Fruit fly (Drosophila melanogaster) whole organism, embryonic: ENCODE results near the gene CG15382.

Experiments
- CG10979 ChIP-seq: fragments of 200-800 bp; sonication (Bioruptor generic); optimal IDR thresholded peaks from 2 replicates; lab custom pipeline; 2018; ENCODE audit warnings: missing biosample characterization, mild to moderate bottlenecking, missing genetic modification characterization, moderate library complexity
- CG11695 ChIP-seq: fragments of 200-800 bp; sonication (Bioruptor generic); IDR thresholded peaks from 3 replicates; pipeline ENCODE4 v1.3.6; 2022; ENCODE audit warnings: missing biosample characterization, missing genetic modification characterization
- CG12155 ChIP-seq: fragments of 200-800 bp; sonication (Bioruptor generic); optimal IDR thresholded peaks from 3 replicates; lab custom pipeline; 2016; ENCODE audit warnings: missing biosample characterization, missing genetic modification characterization
- CG12236 ChIP-seq: fragments of 200-800 bp; sonication (Bioruptor generic); optimal IDR thresholded peaks from 2 replicates; lab custom pipeline; 2016; ENCODE audit warnings: missing biosample characterization, missing genetic modification characterization
- CG12942 ChIP-seq: fragments of 200-800 bp; sonication (Bioruptor generic); optimal IDR thresholded peaks from 3 replicates; lab custom pipeline; 2016; ENCODE audit warnings: missing biosample characterization, missing genetic modification characterization
- CG15696 ChIP-seq: fragments of 200-800 bp; sonication (Bioruptor generic); optimal IDR thresholded peaks from 2 replicates; lab custom pipeline; 2019; ENCODE audit warnings: missing biosample characterization, mild to moderate bottlenecking, missing genetic modification characterization, moderate library complexity
- CG3065 ChIP-seq: fragments of 200-800 bp; sonication (Bioruptor generic); optimal IDR thresholded peaks from 2 replicates; lab custom pipeline; 2016; ENCODE audit warnings: missing biosample characterization, missing genetic modification characterization
- CG4360 ChIP-seq: fragments of 200-800 bp; sonication (Bioruptor generic); IDR thresholded peaks from 2 replicates; pipeline ENCODE4 v1.3.6; 2022; ENCODE audit warnings: missing biosample characterization, missing genetic modification characterization
- CG4707 ChIP-seq: fragments of 200-800 bp; sonication (Bioruptor generic); optimal IDR thresholded peaks from 2 replicates; lab custom pipeline; 2018; ENCODE audit warnings: missing biosample characterization, mild to moderate bottlenecking, missing genetic modification characterization, moderate library complexity
- CG4730 ChIP-seq: fragments of 200-800 bp; sonication (Bioruptor generic); IDR thresholded peaks from 2 replicates; pipeline ENCODE4 v1.3.6; 2022; ENCODE audit warnings: missing biosample characterization, missing genetic modification characterization
- CG7556 ChIP-seq: fragments of 200-800 bp; sonication (Bioruptor generic); optimal IDR thresholded peaks from 2 replicates; lab custom pipeline; 2017; ENCODE audit warnings: missing biosample characterization, mild to moderate bottlenecking, missing genetic modification characterization
- CG8089 ChIP-seq: fragments of 200-800 bp; sonication (Bioruptor generic); optimal IDR thresholded peaks from 3 replicates; lab custom pipeline; 2016; ENCODE audit warnings: missing biosample characterization, missing genetic modification characterization
- CG8290 ChIP-seq, 3 experiments: fragments of 200-800 bp; sonication (Bioruptor generic); optimal IDR thresholded peaks; 2 replicates each; lab custom pipeline; 2016 to 2019; ENCODE audit warnings: missing biosample characterization in 3 of 3, missing genetic modification characterization in 3 of 3, mild to moderate bottlenecking in 2 of 3, moderate library complexity in 1 of 3
- CrebB ChIP-seq: fragments of 200-800 bp; sonication (Bioruptor generic); optimal IDR thresholded peaks from 3 replicates; lab custom pipeline; 2018; ENCODE audit warnings: missing biosample characterization, mild to moderate bottlenecking, missing genetic modification characterization
- Dip2 ChIP-seq: fragments of 200-800 bp; sonication (Bioruptor generic); IDR thresholded peaks from 2 replicates; pipeline ENCODE4 v1.3.6; 2022; ENCODE audit warnings: missing biosample characterization, missing genetic modification characterization
- Doc2 ChIP-seq: fragments of 200-800 bp; sonication (Bioruptor generic); IDR thresholded peaks from 2 replicates; pipeline ENCODE4 v1.3.6; 2022; ENCODE audit warnings: missing biosample characterization, missing genetic modification characterization
- HHEX ChIP-seq: fragments of 200-800 bp; sonication (Bioruptor generic); optimal IDR thresholded peaks from 3 replicates; lab custom pipeline; 2017; ENCODE audit warnings: missing biosample characterization, mild to moderate bottlenecking, missing genetic modification characterization, missing genetic modification reagents
- HLH3B ChIP-seq: fragments of 200-800 bp; sonication (Bioruptor generic); IDR thresholded peaks from 2 replicates; pipeline ENCODE4 v1.3.6; 2022; ENCODE audit warnings: missing biosample characterization, missing genetic modification characterization
- Hr51 ChIP-seq, 2 experiments: fragments of 200-800 bp; sonication (Bioruptor generic); optimal IDR thresholded peaks; 2 replicates in 1 of 2; 3 replicates in 1 of 2; lab custom pipeline; 2016 to 2018; ENCODE audit warnings: missing biosample characterization in 2 of 2, missing genetic modification characterization in 2 of 2, mild to moderate bottlenecking in 1 of 2, moderate library complexity in 1 of 2
- Hr78 ChIP-seq, 2 experiments: fragments of 200-800 bp in 1 of 2; fragments of >200 bp in 1 of 2; sonication (Bioruptor generic) in 1 of 2; optimal IDR thresholded peaks; 2 replicates each; lab custom pipeline; 2017 to 2019; ENCODE audit warnings: missing biosample characterization in 2 of 2, missing genetic modification characterization in 2 of 2, mild to moderate bottlenecking in 1 of 2, moderate library complexity in 1 of 2
- Lim3 ChIP-seq: fragments of 200-800 bp; sonication (Bioruptor generic); IDR thresholded peaks from 2 replicates; pipeline ENCODE4 v1.3.6; 2022; ENCODE audit warnings: missing biosample characterization, missing genetic modification characterization
- Mrtf ChIP-seq: fragments of 200-800 bp; sonication (Bioruptor generic); IDR thresholded peaks from 3 replicates; pipeline ENCODE4 v1.3.6; 2022; ENCODE audit warnings: missing biosample characterization, missing genetic modification characterization
- NC2α ChIP-seq: fragments of 200-800 bp; sonication (Bioruptor generic); optimal IDR thresholded peaks from 2 replicates; lab custom pipeline; 2016; ENCODE audit warnings: missing biosample characterization, missing genetic modification characterization
- Oli ChIP-seq: fragments of 200-800 bp; sonication (Bioruptor generic); optimal IDR thresholded peaks from 2 replicates; lab custom pipeline; 2018; ENCODE audit warnings: missing biosample characterization, mild to moderate bottlenecking, missing genetic modification characterization, moderate library complexity
- Rfx ChIP-seq: fragments of 200-800 bp; sonication (Bioruptor generic); IDR thresholded peaks from 2 replicates; pipeline ENCODE4 v1.3.6; 2022; ENCODE audit warnings: missing biosample characterization, missing genetic modification characterization
- Taf1 ChIP-seq: fragments of 200-800 bp; sonication (Bioruptor generic); IDR thresholded peaks from 2 replicates; pipeline ENCODE4 v1.3.6; 2022; ENCODE audit warnings: missing biosample characterization, missing genetic modification characterization
- Tbp ChIP-seq: fragments of >200 bp; optimal IDR thresholded peaks from 2 replicates; lab custom pipeline; 2018; ENCODE audit warnings: missing biosample characterization, missing genetic modification characterization
- Usf ChIP-seq: fragments of 200-800 bp; sonication (Bioruptor generic); optimal IDR thresholded peaks from 2 replicates; lab custom pipeline; 2017; ENCODE audit warnings: missing genotype, missing biosample characterization, missing genetic modification characterization
- Xbp1 ChIP-seq: fragments of 200-800 bp; sonication (Bioruptor generic); optimal IDR thresholded peaks from 3 replicates; lab custom pipeline; 2016; ENCODE audit warnings: missing biosample characterization, mild to moderate bottlenecking, missing genetic modification characterization
- ase ChIP-seq: fragments of 200-800 bp; sonication (Bioruptor generic); IDR thresholded peaks from 3 replicates; pipeline ENCODE4 v1.3.6; 2022; ENCODE audit warnings: missing biosample characterization, missing genetic modification characterization
- ash1 ChIP-seq: fragments of 200-800 bp; sonication (Bioruptor generic); optimal IDR thresholded peaks from 2 replicates; lab custom pipeline; 2018; ENCODE audit warnings: missing biosample characterization, mild to moderate bottlenecking, missing genetic modification characterization
- bab2 ChIP-seq: fragments of 200-800 bp; sonication (Bioruptor generic); optimal IDR thresholded peaks from 2 replicates; lab custom pipeline; 2016; ENCODE audit warnings: missing biosample characterization, missing genetic modification characterization
- bsh ChIP-seq, 2 experiments: fragments of 200-800 bp; sonication (Bioruptor generic); optimal IDR thresholded peaks; 2 replicates each; lab custom pipeline; 2017 to 2018; ENCODE audit warnings: mild to moderate bottlenecking in 2 of 2, missing biosample characterization in 2 of 2, missing genetic modification characterization in 2 of 2, moderate library complexity in 1 of 2
- cad ChIP-seq: fragments of >200 bp; optimal IDR thresholded peaks from 2 replicates; lab custom pipeline; 2017; ENCODE audit warnings: missing biosample characterization, missing genetic modification characterization
- cato ChIP-seq: fragments of 200-800 bp; sonication (Bioruptor generic); optimal IDR thresholded peaks from 2 replicates; lab custom pipeline; 2016; ENCODE audit warnings: missing biosample characterization, missing genetic modification characterization, borderline replicate concordance
- cg ChIP-seq: fragments of 200-800 bp; sonication (Bioruptor generic); optimal IDR thresholded peaks from 3 replicates; lab custom pipeline; 2019; ENCODE audit warnings: missing biosample characterization, mild to moderate bottlenecking, missing genetic modification characterization, moderate library complexity
- chif ChIP-seq, 2 experiments: fragments of 200-800 bp; sonication (Bioruptor generic); optimal IDR thresholded peaks; 3 replicates each; lab custom pipeline; 2016; ENCODE audit warnings: missing biosample characterization in 2 of 2, missing genetic modification characterization in 2 of 2
- fu2 ChIP-seq: fragments of 200-800 bp; sonication (Bioruptor generic); optimal IDR thresholded peaks from 2 replicates; lab custom pipeline; 2016; ENCODE audit warnings: missing biosample characterization, missing genetic modification characterization
- grn ChIP-seq: fragments of 200-800 bp; sonication (Bioruptor generic); optimal IDR thresholded peaks from 3 replicates; lab custom pipeline; 2017; ENCODE audit warnings: missing biosample characterization, missing genetic modification characterization
- kni ChIP-seq: fragments of 200-800 bp; sonication (Bioruptor generic); optimal IDR thresholded peaks from 3 replicates; lab custom pipeline; 2017; ENCODE audit warnings: mild to moderate bottlenecking, missing biosample characterization, missing genetic modification reagents, missing genetic modification characterization
- onecut ChIP-seq: fragments of 200-800 bp; sonication (Bioruptor generic); IDR thresholded peaks from 2 replicates; pipeline ENCODE4 v1.3.6; 2022; ENCODE audit warnings: missing biosample characterization, missing genetic modification characterization
- phol ChIP-seq: fragments of 200-800 bp; sonication (Bioruptor generic); optimal IDR thresholded peaks from 3 replicates; lab custom pipeline; 2018; ENCODE audit warnings: missing biosample characterization, mild to moderate bottlenecking, missing genetic modification characterization, moderate library complexity
- pnt ChIP-seq: fragments of 200-800 bp; sonication (Bioruptor generic); optimal IDR thresholded peaks from 3 replicates; lab custom pipeline; 2016; ENCODE audit warnings: missing biosample characterization, missing genetic modification characterization
- rib ChIP-seq: fragments of 200-800 bp; sonication (Bioruptor generic); IDR thresholded peaks from 2 replicates; pipeline ENCODE4 v1.3.6; 2022; ENCODE audit warnings: missing biosample characterization, missing genetic modification characterization
- ro ChIP-seq: fragments of 200-800 bp; sonication (Bioruptor generic); IDR thresholded peaks from 2 replicates; pipeline ENCODE4 v1.3.6; 2022; ENCODE audit warnings: missing biosample characterization, missing genetic modification characterization
- sisA ChIP-seq: fragments of 200-800 bp; sonication (Bioruptor generic); IDR thresholded peaks from 2 replicates; pipeline ENCODE4 v1.3.6; 2022; ENCODE audit warnings: missing biosample characterization, missing genetic modification characterization
- slbo ChIP-seq: fragments of 200-800 bp; sonication (Bioruptor generic); IDR thresholded peaks from 2 replicates; pipeline ENCODE4 v1.3.6; 2022; ENCODE audit warnings: missing biosample characterization, missing genetic modification characterization
- toy ChIP-seq: fragments of 200-800 bp; sonication (Bioruptor generic); IDR thresholded peaks from 2 replicates; pipeline ENCODE4 v1.3.6; 2022; ENCODE audit warnings: missing biosample characterization, missing genetic modification characterization

CG15382 gene

dm6 chr2L:2161244-2162243, 6.0 kb downstream of the CG15382 start:
- TF ChIP-seq sisA (peak; percentile 53; the same call in 1 of the 2 replicates), Taf1 (0 out of 2 replicates have a peak, but pooled peaks have one; percentile 36), cato (GFP tag; lab: Kevin White, UChicago) (peak; percentile 19), CrebB (tag; lab: Kevin White, UChicago) (no peak), ro (GFP tag; lab: Robert Waterston, UW) (no peak), HHEX (GFP tag; lab: Kevin White, UChicago) (peak; percentile 29), Dip2 (GFP tag; lab: Robert Waterston, UW) (no peak), ase (GFP tag; lab: Robert Waterston, UW) (no peak), CG15696 (tag; lab: Kevin White, UChicago) (no peak), cad (GFP tag; lab: Kevin White, UChicago) (no peak), Mrtf (GFP tag; lab: Robert Waterston, UW) (no peak), cg (GFP tag; lab: Kevin White, UChicago) (peak; percentile 68), kni (GFP tag; lab: Kevin White, UChicago) (peak; percentile 98), pnt (GFP tag; lab: Kevin White, UChicago) (peak; percentile 53), bab2 (GFP tag; lab: Kevin White, UChicago) (peak; percentile 54), Usf (peak; percentile 45), toy (no peak), CG11695 (GFP tag; lab: Robert Waterston, UW) (peak; percentile 28; the same call in 1 of the 3 replicates), CG8290 (GFP tag; optimal IDR thresholded peaks at IDR 0.05; lab: Kevin White, UChicago) (no peak), CG8290 (tag; optimal IDR thresholded peaks at IDR 0.05; lab: Kevin White, UChicago) (no peak), Hr51 (GFP tag; optimal IDR thresholded peaks at IDR 0.05; lab: Kevin White, UChicago) (no peak), grn (GFP tag; lab: Kevin White, UChicago) (peak; percentile 65), Tbp (GFP tag; lab: Kevin White, UChicago) (no peak), Rfx (GFP tag; lab: Robert Waterston, UW) (peak; percentile 5; the same call in 1 of the 2 replicates), Doc2 (GFP tag; lab: Robert Waterston, UW) (no peak), CG7556 (GFP tag; lab: Kevin White, UChicago) (peak; percentile 79), chif (GFP tag; optimal IDR thresholded peaks at IDR 0.05; lab: Kevin White, UChicago) (peak; percentile 19 to 62), ash1 (GFP tag; lab: Kevin White, UChicago) (no peak), CG10979 (tag; lab: Kevin White, UChicago) (peak; percentile 58), CG3065 (GFP tag; lab: Kevin White, UChicago) (peak; percentile 4), slbo (GFP tag; lab: Robert Waterston, UW) (peak; percentile 63), CG8089 (GFP tag; lab: Kevin White, UChicago) (peak; percentile 19), CG12155 (GFP tag; lab: Kevin White, UChicago) (peak; percentile 12), Xbp1 (GFP tag; lab: Kevin White, UChicago) (peak; percentile 58), Oli (tag; lab: Kevin White, UChicago) (peak; percentile 75), fu2 (GFP tag; lab: Kevin White, UChicago) (peak; percentile 16), CG4730 (GFP tag; lab: Robert Waterston, UW) (no peak), HLH3B (GFP tag; lab: Robert Waterston, UW) (peak; percentile 39; the same call in 1 of the 2 replicates), CG4707 (no peak), bsh (GFP tag; optimal IDR thresholded peaks at IDR 0.05; lab: Kevin White, UChicago) (peak; percentile 33 to 36), NC2α (GFP tag; lab: Kevin White, UChicago) (no peak), CG12942 (GFP tag; lab: Kevin White, UChicago) (no peak), onecut (GFP tag; lab: Robert Waterston, UW) (0 out of 2 replicates have a peak, but pooled peaks have one; percentile 6), rib (GFP tag; lab: Robert Waterston, UW) (no peak), CG12236 (GFP tag; lab: Kevin White, UChicago) (no peak), Lim3 (GFP tag; lab: Robert Waterston, UW) (no peak), CG4360 (GFP tag; lab: Robert Waterston, UW) (peak; percentile 79), phol (tag; lab: Kevin White, UChicago) (peak; percentile 68), Hr78 (GFP tag; optimal IDR thresholded peaks at IDR 0.05; lab: Kevin White, UChicago) (no peak)
